Fruit fly (Drosophila melanogaster): ENCODE results near the gene Irp-1A.

The Irp-1A gene

DNA sequence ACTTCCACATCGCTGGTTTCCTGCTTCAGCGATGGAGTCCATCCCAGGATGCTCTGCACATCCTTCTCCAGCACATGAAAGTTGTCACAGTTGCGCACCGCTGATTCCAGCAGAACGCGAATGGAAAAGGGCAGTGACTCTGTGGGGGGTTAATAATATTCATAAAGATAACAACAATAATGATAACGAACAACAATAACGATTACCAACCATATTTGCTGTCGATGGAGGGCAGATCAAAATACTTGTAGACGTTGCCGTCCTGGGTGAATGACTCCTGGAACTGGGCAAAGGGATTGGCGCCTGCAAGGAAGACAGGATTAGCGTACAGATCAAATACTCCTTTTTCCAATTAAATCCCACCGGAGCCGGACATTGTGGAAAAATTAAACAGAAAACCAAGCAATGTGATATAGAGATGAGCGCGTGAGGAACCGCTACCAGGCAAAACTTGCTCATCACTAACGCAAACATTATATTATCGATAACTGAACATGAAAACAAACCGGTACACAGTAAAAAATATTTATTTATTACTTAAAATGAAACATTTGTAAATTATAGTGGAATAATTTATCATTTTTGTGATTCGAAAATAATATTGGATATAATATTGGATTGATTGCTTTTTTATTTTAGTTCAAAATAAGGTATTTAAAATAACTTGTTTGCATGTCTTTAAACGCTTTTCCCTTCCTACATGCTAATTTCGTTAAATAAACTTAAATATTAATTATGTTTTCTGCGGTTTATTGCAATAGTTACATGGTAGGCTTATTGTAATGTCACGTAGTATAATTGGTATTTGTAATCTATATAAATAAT lies at the start of gene Irp-1A (continued):
- TF ChIP-seq ab (GFP tag; optimal IDR thresholded peaks at IDR 0.05) (no peak), HHEX (GFP tag; optimal IDR thresholded peaks at IDR 0.05) (peak; percentile 60), CG30020 (tag; optimal IDR thresholded peaks at IDR 0.05) (peak; percentile 56), unpg (GFP tag; optimal IDR thresholded peaks at IDR 0.05) (peak; percentile 85), Rx (GFP tag; IDR thresholded peaks at IDR 0.05) (no peak), scrt (GFP tag; optimal IDR thresholded peaks at IDR 0.05) (peak; percentile 37), Rfx (GFP tag; IDR thresholded peaks at IDR 0.05) (peak; percentile 86), CG12942 (GFP tag; optimal IDR thresholded peaks at IDR 0.05) (peak; percentile 59), Sox100B (GFP tag; optimal IDR thresholded peaks at IDR 0.05) (peak; percentile 81), CG11093 (GFP tag; IDR thresholded peaks at IDR 0.05) (no peak), esg (GFP tag; conservative IDR thresholded peaks at IDR 0.05) (peak; percentile 47; the same call in 1 of the 2 replicates), ci (GFP tag; IDR thresholded peaks at IDR 0.05) (peak; percentile 82), CG12769 (tag; optimal IDR thresholded peaks at IDR 0.05) (no peak), slou (GFP tag; optimal IDR thresholded peaks at IDR 0.05) (peak; percentile 54), CG18619 (GFP tag; optimal IDR thresholded peaks at IDR 0.05) (peak; percentile 47), cas (GFP tag; IDR thresholded peaks at IDR 0.05) (peak; percentile 28; the same call in 1 of the 2 replicates), Sry-δ (GFP tag; optimal IDR thresholded peaks at IDR 0.05) (peak; percentile 91), Jarid2 (GFP tag; optimal IDR thresholded peaks at IDR 0.05) (no peak), CG4617 (GFP tag; optimal IDR thresholded peaks at IDR 0.05; ENCODE audit: borderline replicate concordance) (peak; percentile 76), mam (GFP tag; optimal IDR thresholded peaks at IDR 0.05) (peak; percentile 58), Pdp1 (GFP tag; optimal IDR thresholded peaks at IDR 0.05) (peak in 1 of 2 experiments; percentile 54), aop (GFP tag; IDR thresholded peaks at IDR 0.05) (no peak), Side (GFP tag; optimal IDR thresholded peaks at IDR 0.05) (no peak), sqz (GFP tag; optimal IDR thresholded peaks at IDR 0.05) (peak; percentile 17), Dip2 (GFP tag; IDR thresholded peaks at IDR 0.05) (no peak), HmgD (GFP tag; optimal IDR thresholded peaks at IDR 0.05) (no peak), en (GFP tag; optimal IDR thresholded peaks at IDR 0.05) (no peak), p53 (GFP tag; optimal IDR thresholded peaks at IDR 0.05) (no peak), CG1832 (GFP tag; optimal IDR thresholded peaks at IDR 0.05) (no peak), wdn (GFP tag; IDR thresholded peaks at IDR 0.05) (peak; percentile 74), zfh1 (GFP tag; IDR thresholded peaks at IDR 0.05) (peak; percentile 51; the same call in 1 of the 3 replicates), CG6175 (GFP tag; IDR thresholded peaks at IDR 0.05) (no peak), Oaz (GFP tag; IDR thresholded peaks at IDR 0.05) (peak; percentile 57), Meics (GFP tag; optimal IDR thresholded peaks at IDR 0.05) (peak; percentile 70), crc (GFP tag; optimal IDR thresholded peaks at IDR 0.05) (no peak), CG31388 (GFP tag; optimal IDR thresholded peaks at IDR 0.05) (peak; percentile 31), trh (GFP tag; optimal IDR thresholded peaks at IDR 0.05) (no peak), Mes4 (GFP tag; optimal IDR thresholded peaks at IDR 0.05) (no peak), dmrt99B (tag; optimal IDR thresholded peaks at IDR 0.05) (peak; percentile 83), jing (GFP tag; optimal IDR thresholded peaks at IDR 0.05) (no peak), fru (optimal IDR thresholded peaks at IDR 0.05) (no peak), zen2 (GFP tag; IDR thresholded peaks at IDR 0.05; ENCODE audit: partially characterized antibody) (peak; percentile 71), Mrtf (GFP tag; IDR thresholded peaks at IDR 0.05) (peak; percentile 35; the same call in 1 of the 3 replicates), nerfin-2 (GFP tag; IDR thresholded peaks at IDR 0.05; ENCODE audit: partially characterized antibody) (peak; percentile 49), CG12219 (GFP tag; optimal IDR thresholded peaks at IDR 0.05) (peak; percentile 45), grau (tag; optimal IDR thresholded peaks at IDR 0.05) (peak; percentile 85), dimm (GFP tag; IDR thresholded peaks at IDR 0.05) (no peak), hth (optimal IDR thresholded peaks at IDR 0.05) (no peak), Bdp1 (GFP tag; optimal IDR thresholded peaks at IDR 0.05) (peak; percentile 3), Atf3 (GFP tag; optimal IDR thresholded peaks at IDR 0.05) (no peak)
